Worm (Caenorhabditis elegans) whole organism, young adult: Measurements from ENCODE around the gene flh-2.

Source experiments
- B0019.2 ChIP-seq: fragments of 200-800 bp; sonication (Bioruptor generic); conservative IDR thresholded peaks from 2 replicates; pipeline ENCODE4 v1.3.6; 2022; ENCODE audit warnings: missing genetic modification reagents, missing genetic modification characterization, missing compliant biosample characterization
- B0336.3 ChIP-seq: fragments of 200-800 bp; sonication (Bioruptor generic); IDR thresholded peaks from 2 replicates; pipeline ENCODE4 v1.3.6; 2022; ENCODE audit warnings: missing genetic modification characterization, missing compliant biosample characterization
- C06A6.2 ChIP-seq: fragments of 200-800 bp; sonication (Bioruptor generic); conservative IDR thresholded peaks from 2 replicates; pipeline ENCODE4 v1.3.6; 2022; ENCODE audit warnings: missing genetic modification characterization, missing compliant biosample characterization
- F23B12.7 ChIP-seq: sonication (generic microtip); optimal IDR thresholded peaks from 2 replicates; lab custom pipeline; 2017; ENCODE audit warnings: missing genetic modification characterization, mild to moderate bottlenecking, missing compliant biosample characterization, antibody characterized with exemption, moderate library complexity; ENCODE audit not compliant: insufficient read depth
- F57C9.4 ChIP-seq: sonication (generic microtip); optimal IDR thresholded peaks from 2 replicates; lab custom pipeline; 2017; ENCODE audit warnings: mild to moderate bottlenecking, missing genetic modification characterization, missing compliant biosample characterization
- K11D2.4 ChIP-seq: fragments of 200-800 bp; sonication (Bioruptor generic); IDR thresholded peaks from 2 replicates; pipeline ENCODE4 v1.3.6; 2022; ENCODE audit warnings: missing genetic modification reagents, missing genetic modification characterization, missing compliant biosample characterization
- K12H6.12 ChIP-seq: fragments of 200-800 bp; sonication (Bioruptor generic); optimal IDR thresholded peaks from 2 replicates; lab custom pipeline; 2018; ENCODE audit warnings: mild to moderate bottlenecking, missing genetic modification characterization, missing compliant biosample characterization
- Y53G8AR.9 ChIP-seq: fragments of 200-800 bp; sonication (Bioruptor generic); conservative IDR thresholded peaks from 2 replicates; pipeline ENCODE4 v1.3.6; 2022; ENCODE audit warnings: missing genetic modification reagents, missing genetic modification characterization, missing compliant biosample characterization
- Y56A3A.18 ChIP-seq: fragments of 200-800 bp; sonication (Bioruptor generic); IDR thresholded peaks from 2 replicates; pipeline ENCODE4 v1.3.6; 2022; ENCODE audit warnings: missing genetic modification reagents, missing genetic modification characterization, missing compliant biosample characterization
- Y67H2A.10 ChIP-seq: fragments of 200-800 bp; sonication (Bioruptor generic); conservative IDR thresholded peaks from 2 replicates; pipeline ENCODE4 v1.3.6; 2022; ENCODE audit warnings: missing genetic modification reagents, missing genetic modification characterization, missing compliant biosample characterization
- Y95B8A.8 ChIP-seq: fragments of 200-800 bp; sonication (Bioruptor generic); IDR thresholded peaks from 2 replicates; pipeline ENCODE4 v1.3.6; 2022; ENCODE audit warnings: missing genetic modification reagents, missing genetic modification characterization, missing compliant biosample characterization
- ZK185.1 ChIP-seq: sonication (generic microtip); optimal IDR thresholded peaks from 2 replicates; lab custom pipeline; 2016; ENCODE audit warnings: mild to moderate bottlenecking, missing genetic modification characterization, missing compliant biosample characterization; ENCODE audit not compliant: poor library complexity, severe bottlenecking
- ama-1 ChIP-seq, 3 experiments: fragments of 150-350 bp in 1 of 3; sonication (generic microtip) in 2 of 3; optimal IDR thresholded peaks; 2 replicates each; lab custom pipeline; 2014 to 2018; ENCODE audit warnings: missing biosample characterization in 2 of 3, missing genetic modification characterization in 2 of 3, missing genetic modification reagents in 2 of 3
- aptf-3 ChIP-seq: fragments of 200-800 bp; sonication (Bioruptor generic); IDR thresholded peaks from 2 replicates; pipeline ENCODE4 v1.3.6; 2022; ENCODE audit warnings: missing genetic modification characterization, missing compliant biosample characterization
- attf-3 ChIP-seq: fragments of 200-800 bp; sonication (Bioruptor generic); conservative IDR thresholded peaks from 2 replicates; pipeline ENCODE4 v1.3.6; 2022; ENCODE audit warnings: missing genetic modification reagents, missing genetic modification characterization, missing compliant biosample characterization
- attf-5 ChIP-seq: fragments of 200-800 bp; sonication (Bioruptor generic); optimal IDR thresholded peaks from 2 replicates; lab custom pipeline; 2018; ENCODE audit warnings: mild to moderate bottlenecking, missing genetic modification characterization, missing compliant biosample characterization
- attf-6 ChIP-seq: fragments of 200-800 bp; sonication (Bioruptor generic); IDR thresholded peaks from 2 replicates; pipeline ENCODE4 v1.3.6; 2022; ENCODE audit warnings: missing genetic modification reagents, missing genetic modification characterization, missing compliant biosample characterization
- ceh-91 ChIP-seq: fragments of 200-800 bp; sonication (Bioruptor generic); IDR thresholded peaks from 2 replicates; pipeline ENCODE4 v1.3.6; 2022; ENCODE audit warnings: missing genetic modification reagents, missing genetic modification characterization, missing compliant biosample characterization
- chd-7 ChIP-seq: sonication (generic microtip); optimal IDR thresholded peaks from 2 replicates; lab custom pipeline; 2016; ENCODE audit warnings: mild to moderate bottlenecking, missing genetic modification characterization, moderate library complexity, missing compliant biosample characterization
- die-1 ChIP-seq: sonication (generic microtip); optimal IDR thresholded peaks from 2 replicates; lab custom pipeline; 2016; ENCODE audit warnings: missing genotype, mild to moderate bottlenecking, missing genetic modification characterization, missing compliant biosample characterization
- dox-1 ChIP-seq: fragments of 200-800 bp; sonication (Bioruptor generic); IDR thresholded peaks from 2 replicates; pipeline ENCODE4 v1.3.6; 2022; ENCODE audit warnings: missing genetic modification reagents, missing genetic modification characterization, missing compliant biosample characterization
- egl-18 ChIP-seq: fragments of 200-800 bp; sonication (Bioruptor generic); IDR thresholded peaks from 2 replicates; pipeline ENCODE4 v1.3.6; 2022; ENCODE audit warnings: missing genetic modification reagents, missing genetic modification characterization, missing compliant biosample characterization
- ekl-4 ChIP-seq: fragments of 200-800 bp; sonication (Bioruptor generic); IDR thresholded peaks from 2 replicates; pipeline ENCODE4 v1.3.6; 2022; ENCODE audit warnings: missing genetic modification reagents, missing genetic modification characterization, missing compliant biosample characterization
- ets-4 ChIP-seq: fragments of 200-800 bp; sonication (Bioruptor generic); optimal IDR thresholded peaks from 2 replicates; lab custom pipeline; 2018; ENCODE audit warnings: mild to moderate bottlenecking, missing genetic modification characterization, missing compliant biosample characterization
- hmg-1.2 ChIP-seq: fragments of 200-800 bp; sonication (Bioruptor generic); IDR thresholded peaks from 2 replicates; pipeline ENCODE4 v1.3.6; 2022; ENCODE audit warnings: missing genetic modification reagents, missing genetic modification characterization, missing compliant biosample characterization
- hmg-20 ChIP-seq: fragments of 200-800 bp; sonication (Bioruptor generic); IDR thresholded peaks from 2 replicates; pipeline ENCODE4 v1.3.6; 2022; ENCODE audit warnings: missing genetic modification reagents, missing genetic modification characterization, missing compliant biosample characterization
- hrde-1 ChIP-seq: sonication (generic microtip); optimal IDR thresholded peaks from 2 replicates; lab custom pipeline; 2016; ENCODE audit warnings: missing genetic modification characterization, mild to moderate bottlenecking, missing compliant biosample characterization, moderate library complexity, missing genotype, missing genetic modification reagents, borderline replicate concordance
- hsf-1 ChIP-seq: fragments of 200-800 bp; sonication (Bioruptor generic); IDR thresholded peaks from 2 replicates; pipeline ENCODE4 v1.3.6; 2022; ENCODE audit warnings: missing genetic modification reagents, missing genetic modification characterization, missing compliant biosample characterization
- let-526 ChIP-seq: fragments of 200-800 bp; sonication (Bioruptor generic); IDR thresholded peaks from 2 replicates; pipeline ENCODE4 v1.3.6; 2022; ENCODE audit warnings: missing genetic modification reagents, missing genetic modification characterization, missing compliant biosample characterization
- lsl-1 ChIP-seq: fragments of 200-800 bp; sonication (Bioruptor generic); optimal IDR thresholded peaks from 2 replicates; lab custom pipeline; 2018; ENCODE audit warnings: mild to moderate bottlenecking, missing genetic modification characterization, moderate library complexity, missing compliant biosample characterization
- lsy-27 ChIP-seq: sonication (generic microtip); optimal IDR thresholded peaks from 2 replicates; lab custom pipeline; 2017; ENCODE audit warnings: missing genetic modification characterization, mild to moderate bottlenecking, missing compliant biosample characterization, antibody characterized with exemption, missing genotype, borderline replicate concordance; ENCODE audit not compliant: insufficient read depth
- madf-3 ChIP-seq: fragments of 200-800 bp; sonication (Bioruptor generic); IDR thresholded peaks from 2 replicates; pipeline ENCODE4 v1.3.6; 2022; ENCODE audit warnings: missing genetic modification reagents, missing genetic modification characterization, missing compliant biosample characterization
- madf-6 ChIP-seq: fragments of 200-800 bp; sonication (Bioruptor generic); IDR thresholded peaks from 2 replicates; pipeline ENCODE4 v1.3.6; 2022; ENCODE audit warnings: missing genetic modification reagents, missing genetic modification characterization, missing compliant biosample characterization
- madf-8 ChIP-seq: fragments of 200-800 bp; sonication (Bioruptor generic); conservative IDR thresholded peaks from 2 replicates; pipeline ENCODE4 v1.3.6; 2022; ENCODE audit warnings: missing genetic modification reagents, missing genetic modification characterization, missing compliant biosample characterization
- mcd-1 ChIP-seq: fragments of 200-800 bp; sonication (Bioruptor generic); IDR thresholded peaks from 2 replicates; pipeline ENCODE4 v1.3.6; 2022; ENCODE audit warnings: missing genetic modification reagents, missing genetic modification characterization, missing compliant biosample characterization
- mes-4 ChIP-seq: sonication (generic microtip); optimal IDR thresholded peaks from 2 replicates; lab custom pipeline; 2016; ENCODE audit warnings: missing genotype, missing genetic modification characterization, missing compliant biosample characterization
- nfya-1 ChIP-seq: sonication (generic microtip); optimal IDR thresholded peaks from 2 replicates; lab custom pipeline; 2017; ENCODE audit warnings: antibody characterized with exemption, missing compliant biosample characterization, missing genetic modification characterization, borderline replicate concordance; ENCODE audit not compliant: insufficient read depth
- nfya-2 ChIP-seq: fragments of 200-800 bp; sonication (Bioruptor generic); IDR thresholded peaks from 2 replicates; pipeline ENCODE4 v1.3.6; 2022; ENCODE audit warnings: missing genetic modification reagents, missing genetic modification characterization, missing compliant biosample characterization
- nhr-120 ChIP-seq: fragments of 200-800 bp; sonication (Bioruptor generic); IDR thresholded peaks from 2 replicates; pipeline ENCODE4 v1.3.6; 2022; ENCODE audit warnings: missing genetic modification characterization, missing compliant biosample characterization
- nhr-90 ChIP-seq: sonication (generic microtip); optimal IDR thresholded peaks from 2 replicates; lab custom pipeline; 2016; ENCODE audit warnings: missing genotype, mild to moderate bottlenecking, missing genetic modification characterization, missing compliant biosample characterization
- repo-1 ChIP-seq: sonication (generic microtip); optimal IDR thresholded peaks from 2 replicates; lab custom pipeline; 2017; ENCODE audit warnings: mild to moderate bottlenecking, missing genetic modification characterization, missing compliant biosample characterization
- snpc-1.1 ChIP-seq: sonication (generic microtip); optimal IDR thresholded peaks from 2 replicates; lab custom pipeline; 2017; ENCODE audit warnings: missing genetic modification characterization, mild to moderate bottlenecking, missing compliant biosample characterization, antibody characterized with exemption, moderate library complexity, missing genotype, missing genetic modification reagents; ENCODE audit not compliant: insufficient read depth
- snpc-3.4 ChIP-seq: sonication (generic microtip); optimal IDR thresholded peaks from 2 replicates; lab custom pipeline; 2017; ENCODE audit warnings: missing genetic modification characterization, mild to moderate bottlenecking, missing compliant biosample characterization, antibody characterized with exemption, moderate library complexity, missing genotype, missing genetic modification reagents
- somi-1 ChIP-seq: fragments of 200-800 bp; sonication (Bioruptor generic); optimal IDR thresholded peaks from 2 replicates; lab custom pipeline; 2018; ENCODE audit warnings: mild to moderate bottlenecking, missing genetic modification characterization, missing compliant biosample characterization
- zfh-2 ChIP-seq: fragments of 200-800 bp; sonication (Bioruptor generic); conservative IDR thresholded peaks from 2 replicates; pipeline ENCODE4 v1.3.6; 2022; ENCODE audit warnings: missing genetic modification reagents, missing genetic modification characterization, missing compliant biosample characterization
- ztf-18 ChIP-seq: sonication (generic microtip); optimal IDR thresholded peaks from 2 replicates; lab custom pipeline; 2016; ENCODE audit warnings: missing genotype, mild to moderate bottlenecking, missing genetic modification characterization, missing compliant biosample characterization
- ztf-22 ChIP-seq: fragments of 200-800 bp; sonication (Bioruptor generic); optimal IDR thresholded peaks from 2 replicates; lab custom pipeline; 2018; ENCODE audit warnings: mild to moderate bottlenecking, missing genetic modification characterization, moderate library complexity, missing compliant biosample characterization

Gene flh-2

ce11 chrIII:4962886-4963285 lies 11.0 kb downstream of the flh-2 start, which contains the start of gene C27F2.9:
Gene C27F2.9, minus strand, starts transcription at chrIII:4963044.
- no peak for TF ChIP-seq egl-18 (GFP tag; lab: Robert Waterston, UW)
- no peak for TF ChIP-seq attf-6 (GFP tag; lab: Robert Waterston, UW)
- TF ChIP-seq nhr-120 (GFP tag; lab: Robert Waterston, UW), result no peak
- TF ChIP-seq Y53G8AR.9, result peak; percentile 95
- no peak for TF ChIP-seq zfh-2
- TF ChIP-seq hsf-1 (GFP tag; lab: Robert Waterston, UW), result no peak
- no peak for TF ChIP-seq Y95B8A.8 (GFP tag; lab: Robert Waterston, UW)
- no peak for TF ChIP-seq ztf-22 (GFP tag; lab: Kevin White, UChicago)
- TF ChIP-seq mes-4 (tag; lab: Kevin White, UChicago), result no peak
- no peak for TF ChIP-seq let-526
- TF ChIP-seq ceh-91, result peak; percentile 61; the same call in 1 of the 2 replicates
- no peak; the same call in 1 of the 2 replicates for TF ChIP-seq madf-8 (GFP tag; lab: Robert Waterston, UW)
- TF ChIP-seq ztf-18 (tag; lab: Kevin White, UChicago), result peak; percentile 98
- no peak for TF ChIP-seq nfya-2 (GFP tag; lab: Robert Waterston, UW)
- peak; percentile 86; the same call in 1 of the 2 replicates for TF ChIP-seq madf-3 (GFP tag; lab: Robert Waterston, UW)
- TF ChIP-seq mcd-1 (GFP tag; lab: Robert Waterston, UW), result peak; percentile 90
- TF ChIP-seq dox-1 (GFP tag; lab: Robert Waterston, UW), result no peak; the same call in 1 of the 2 replicates
- no peak for TF ChIP-seq die-1 (tag; lab: Kevin White, UChicago)
- no peak for TF ChIP-seq snpc-1.1 (tag; lab: Kevin White, UChicago)
- no peak for TF ChIP-seq nhr-90 (tag; lab: Kevin White, UChicago)
- no peak for TF ChIP-seq ets-4 (GFP tag; lab: Kevin White, UChicago)
- no peak for TF ChIP-seq B0019.2 (GFP tag; lab: Robert Waterston, UW)
- peak; percentile 85 for TF ChIP-seq hmg-20 (GFP tag; lab: Robert Waterston, UW)
- peak; percentile 55 for TF ChIP-seq ZK185.1 (tag; lab: Kevin White, UChicago)
- TF ChIP-seq attf-3, result peak; percentile 77
- TF ChIP-seq lsy-27 (tag; lab: Kevin White, UChicago), result no peak
- peak; percentile 83 for TF ChIP-seq K11D2.4
- TF ChIP-seq aptf-3, result no peak
- TF ChIP-seq nfya-1 (tag; lab: Kevin White, UChicago), result no peak
- TF ChIP-seq somi-1, result peak; percentile 35
- 0 out of 2 replicates have a peak, but pooled peaks have one; percentile 34 for TF ChIP-seq C06A6.2 (GFP tag; lab: Robert Waterston, UW)
- no peak for TF ChIP-seq madf-6 (GFP tag; lab: Robert Waterston, UW)
- TF ChIP-seq K12H6.12, result peak; percentile 54
- peak; percentile 77 for TF ChIP-seq lsl-1 (GFP tag; lab: Kevin White, UChicago)
- peak; percentile 24 for TF ChIP-seq F23B12.7
- peak; percentile 91 for TF ChIP-seq attf-5 (GFP tag; lab: Kevin White, UChicago)
- TF ChIP-seq F57C9.4, result no peak
- no peak for TF ChIP-seq ekl-4 (GFP tag; lab: Robert Waterston, UW)
- TF ChIP-seq hmg-1.2, result peak; percentile 67
- TF ChIP-seq repo-1 (tag; lab: Kevin White, UChicago), result peak; percentile 56
- no peak for TF ChIP-seq chd-7 (tag; lab: Kevin White, UChicago)
- TF ChIP-seq B0336.3 (GFP tag; lab: Robert Waterston, UW), result no peak
- no peak for TF ChIP-seq Y56A3A.18 (GFP tag; lab: Robert Waterston, UW)
- TF ChIP-seq snpc-3.4 (tag; lab: Kevin White, UChicago), result peak; percentile 69
- TF ChIP-seq hrde-1 (tag; lab: Kevin White, UChicago), result no peak
- TF ChIP-seq ama-1 (optimal IDR thresholded peaks at IDR 0.05; lab: Kevin White, UChicago), result no peak
- peak in 1 of 2 experiments; percentile 27 for TF ChIP-seq ama-1 (GFP tag; optimal IDR thresholded peaks at IDR 0.05; lab: Kevin White, UChicago)
- no peak for TF ChIP-seq Y67H2A.10
